Worm (Caenorhabditis elegans) whole organism, L4 larva: ENCODE data around the gene F13D11.3.

Source experiments
- F26F4.8 ChIP-seq: fragments of 200-800 bp; sonication (Bioruptor generic); conservative IDR thresholded peaks from 2 replicates; pipeline ENCODE4 v1.3.6; 2022; ENCODE audit warnings: missing genetic modification characterization, missing compliant biosample characterization
- F44E2.7 ChIP-seq: fragments of 200-800 bp; sonication (Bioruptor generic); IDR thresholded peaks from 2 replicates; pipeline ENCODE4 v2.1.2; 2022; ENCODE audit warnings: missing genetic modification characterization, missing compliant biosample characterization
- F49E8.2 ChIP-seq: sonication (generic microtip); optimal IDR thresholded peaks from 2 replicates; lab custom pipeline; 2016; ENCODE audit warnings: missing compliant biosample characterization, mild to moderate bottlenecking, missing genetic modification characterization, borderline replicate concordance
- R02D3.7 ChIP-seq: fragments of 150-350 bp; sonication (generic microtip); optimal IDR thresholded peaks from 3 replicates; lab custom pipeline; 2014; ENCODE audit warnings: missing biosample characterization, missing genetic modification characterization
- T26A8.4 ChIP-seq: fragments of 200-800 bp; sonication (Bioruptor generic); IDR thresholded peaks from 2 replicates; pipeline ENCODE4 v1.3.6; 2022; ENCODE audit warnings: missing genetic modification characterization, missing compliant biosample characterization
- Y5F2A.4 ChIP-seq: fragments of 200-800 bp; sonication (Bioruptor generic); optimal IDR thresholded peaks from 2 replicates; lab custom pipeline; 2018; ENCODE audit warnings: mild to moderate bottlenecking, missing genetic modification characterization, missing compliant biosample characterization
- Y75B8A.6 ChIP-seq: fragments of 200-800 bp; sonication (Bioruptor generic); IDR thresholded peaks from 2 replicates; pipeline ENCODE4 v1.3.6; 2022; ENCODE audit warnings: missing genetic modification reagents, missing genetic modification characterization, missing compliant biosample characterization
- aha-1 ChIP-seq: fragments of 150-350 bp; peaks from one replicate; lab custom pipeline; 2014; ENCODE audit warnings: missing biosample characterization, missing genetic modification characterization
- attf-4 ChIP-seq: sonication (generic microtip); optimal IDR thresholded peaks from 3 replicates; lab custom pipeline; 2017; ENCODE audit warnings: missing biosample characterization, missing genetic modification characterization
- ceh-28 ChIP-seq: fragments of 150-350 bp; optimal IDR thresholded peaks from 2 replicates; lab custom pipeline; 2014; ENCODE audit warnings: missing biosample characterization, missing genetic modification reagents, missing genetic modification characterization
- ceh-82 ChIP-seq: sonication (generic microtip); optimal IDR thresholded peaks from 2 replicates; lab custom pipeline; 2017; ENCODE audit warnings: missing biosample characterization, missing genetic modification characterization
- cey-2 ChIP-seq: sonication (generic microtip); optimal IDR thresholded peaks from 3 replicates; lab custom pipeline; 2017; ENCODE audit warnings: missing genetic modification characterization, mild to moderate bottlenecking, missing compliant biosample characterization, antibody characterized with exemption, borderline replicate concordance; ENCODE audit not compliant: insufficient read depth
- ctbp-1 ChIP-seq: fragments of 200-800 bp; sonication (Bioruptor generic); IDR thresholded peaks from 2 replicates; pipeline ENCODE4 v1.3.6; 2022; ENCODE audit warnings: missing genetic modification reagents, missing genetic modification characterization, missing compliant biosample characterization
- daf-12 ChIP-seq: fragments of 150-350 bp; optimal IDR thresholded peaks from 2 replicates; lab custom pipeline; 2014; ENCODE audit warnings: missing biosample characterization, missing genetic modification reagents, missing genetic modification characterization
- daf-16 ChIP-seq, 3 experiments: sonication (generic microtip); optimal IDR thresholded peaks; 2 replicates each; lab custom pipeline; 2016 to 2017; ENCODE audit warnings: missing genetic modification characterization in 3 of 3, missing genetic modification reagents in 3 of 3, mild to moderate bottlenecking in 2 of 3, missing compliant biosample characterization in 2 of 3, missing biosample characterization in 1 of 3, moderate library complexity in 1 of 3
- daf-19 ChIP-seq: fragments of 200-800 bp; sonication (Bioruptor generic); conservative IDR thresholded peaks from 2 replicates; pipeline ENCODE4 v1.3.6; 2022; ENCODE audit warnings: missing genetic modification characterization, missing compliant biosample characterization
- dmd-6 ChIP-seq: fragments of 200-800 bp; sonication (Bioruptor generic); IDR thresholded peaks from 2 replicates; pipeline ENCODE4 v1.3.6; 2022; ENCODE audit warnings: missing genetic modification reagents, missing genetic modification characterization, missing compliant biosample characterization
- dve-1 ChIP-seq: sonication (generic microtip); optimal IDR thresholded peaks from 2 replicates; lab custom pipeline; 2017; ENCODE audit warnings: antibody characterized with exemption, mild to moderate bottlenecking, missing genetic modification characterization, missing compliant biosample characterization; ENCODE audit not compliant: insufficient read depth
- egl-43 ChIP-seq: fragments of 200-800 bp; sonication (Bioruptor generic); IDR thresholded peaks from 2 replicates; pipeline ENCODE4 v1.3.6; 2022; ENCODE audit warnings: missing genetic modification reagents, missing genetic modification characterization, missing compliant biosample characterization
- fos-1 ChIP-seq: fragments of 150-350 bp; optimal IDR thresholded peaks from 2 replicates; lab custom pipeline; 2014; ENCODE audit warnings: missing biosample characterization, missing genetic modification characterization
- gei-8 ChIP-seq: fragments of 200-800 bp; sonication (Bioruptor generic); optimal IDR thresholded peaks from 2 replicates; lab custom pipeline; 2018; ENCODE audit warnings: mild to moderate bottlenecking, missing genetic modification characterization, missing compliant biosample characterization
- hlh-11 ChIP-seq: fragments of 200-800 bp; sonication (Bioruptor generic); optimal IDR thresholded peaks from 2 replicates; lab custom pipeline; 2018; ENCODE audit warnings: mild to moderate bottlenecking, missing genetic modification characterization, missing compliant biosample characterization
- hmg-1.1 ChIP-seq: fragments of 200-800 bp; sonication (Bioruptor generic); IDR thresholded peaks from 2 replicates; pipeline ENCODE4 v1.3.6; 2022; ENCODE audit warnings: missing genetic modification reagents, missing genetic modification characterization, missing compliant biosample characterization
- jun-1 ChIP-seq: fragments of 150-350 bp; optimal IDR thresholded peaks from 2 replicates; lab custom pipeline; 2014; ENCODE audit warnings: missing biosample characterization, missing genetic modification reagents, missing genetic modification characterization
- lin-29 ChIP-seq: fragments of 200-800 bp; sonication (Bioruptor generic); IDR thresholded peaks from 2 replicates; pipeline ENCODE4 v1.3.6; 2022; ENCODE audit warnings: missing genetic modification reagents, missing genetic modification characterization, missing compliant biosample characterization
- lin-39 ChIP-seq: fragments of 150-350 bp; optimal IDR thresholded peaks from 2 replicates; lab custom pipeline; 2014; ENCODE audit warnings: missing biosample characterization, missing genetic modification reagents, missing genetic modification characterization
- madf-9 ChIP-seq: fragments of 200-800 bp; sonication (Bioruptor generic); conservative IDR thresholded peaks from 2 replicates; pipeline ENCODE4 v1.3.6; 2022; ENCODE audit warnings: missing genetic modification reagents, missing genetic modification characterization, missing compliant biosample characterization
- nhr-10 ChIP-seq: fragments of 150-350 bp; optimal IDR thresholded peaks from 2 replicates; lab custom pipeline; 2014; ENCODE audit warnings: missing biosample characterization, missing genetic modification characterization
- nhr-237 ChIP-seq: sonication (generic microtip); optimal IDR thresholded peaks from 2 replicates; lab custom pipeline; 2017; ENCODE audit warnings: missing biosample characterization, missing genetic modification characterization
- nhr-25 ChIP-seq: sonication (generic microtip); optimal IDR thresholded peaks from 2 replicates; lab custom pipeline; 2017; ENCODE audit warnings: missing genetic modification characterization, mild to moderate bottlenecking, missing compliant biosample characterization, antibody characterized with exemption, moderate library complexity, borderline replicate concordance; ENCODE audit not compliant: insufficient read depth
- nhr-28 ChIP-seq: fragments of 150-350 bp; optimal IDR thresholded peaks from 2 replicates; lab custom pipeline; 2014; ENCODE audit warnings: missing biosample characterization, missing genetic modification characterization
- nhr-41 ChIP-seq: fragments of 200-800 bp; sonication (Bioruptor generic); IDR thresholded peaks from 2 replicates; pipeline ENCODE4 v1.3.6; 2022; ENCODE audit warnings: missing genetic modification reagents, missing genetic modification characterization, missing compliant biosample characterization
- nhr-42 ChIP-seq: fragments of 200-800 bp; sonication (Bioruptor generic); IDR thresholded peaks from 2 replicates; pipeline ENCODE4 v1.3.6; 2022; ENCODE audit warnings: missing genetic modification characterization, missing compliant biosample characterization
- nhr-77 ChIP-seq: fragments of 150-350 bp; optimal IDR thresholded peaks from 2 replicates; lab custom pipeline; 2014; ENCODE audit warnings: missing biosample characterization, missing genetic modification characterization
- pha-4 ChIP-seq, 2 experiments: fragments of 150-350 bp in 1 of 2; fragments of 200-800 bp in 1 of 2; sonication (Bioruptor generic) in 1 of 2; IDR thresholded peaks in 1 of 2; optimal IDR thresholded peaks in 1 of 2; 2 replicates each; pipeline versions ENCODE4 v1.3.6 to Lab custom; 2014 to 2022; ENCODE audit warnings: missing genetic modification characterization in 2 of 2, missing genetic modification reagents in 2 of 2, missing biosample characterization in 1 of 2, missing compliant biosample characterization in 1 of 2
- rbr-2 ChIP-seq: sonication (generic microtip); optimal IDR thresholded peaks from 2 replicates; lab custom pipeline; 2016; ENCODE audit warnings: missing genotype, missing genetic modification characterization, missing compliant biosample characterization
- sdz-12 ChIP-seq: fragments of 200-800 bp; sonication (Bioruptor generic); optimal IDR thresholded peaks from 2 replicates; lab custom pipeline; 2018; ENCODE audit warnings: mild to moderate bottlenecking, missing genetic modification characterization, missing compliant biosample characterization
- snpc-4 ChIP-seq: fragments of 150-350 bp; optimal IDR thresholded peaks from 2 replicates; lab custom pipeline; 2014; ENCODE audit warnings: missing biosample characterization, missing genetic modification characterization
- unc-130 ChIP-seq: sonication (generic microtip); optimal IDR thresholded peaks from 2 replicates; lab custom pipeline; 2016; ENCODE audit warnings: missing genetic modification reagents, missing genetic modification characterization, missing compliant biosample characterization
- unc-39 ChIP-seq: sonication (generic microtip); optimal IDR thresholded peaks from 2 replicates; lab custom pipeline; 2017; ENCODE audit warnings: missing biosample characterization, missing genetic modification characterization
- unc-62 ChIP-seq, 3 experiments: fragments of 150-350 bp in 1 of 3; sonication (generic microtip); optimal IDR thresholded peaks in 2 of 3; peaks in 1 of 3; 1 replicate in 1 of 3; 2 replicates in 2 of 3; lab custom pipeline; 2014 to 2017; ENCODE audit warnings: missing biosample characterization in 3 of 3, missing genetic modification characterization in 3 of 3, missing genetic modification reagents in 3 of 3, missing genotype in 1 of 3
- zag-1 ChIP-seq: fragments of 150-350 bp; optimal IDR thresholded peaks from 2 replicates; lab custom pipeline; 2014; ENCODE audit warnings: missing biosample characterization, missing genetic modification characterization
- zfp-3 ChIP-seq: fragments of 200-800 bp; sonication (Bioruptor generic); conservative IDR thresholded peaks from 2 replicates; pipeline ENCODE4 v1.3.6; 2022; ENCODE audit warnings: missing genetic modification reagents, missing genetic modification characterization, missing compliant biosample characterization
- zip-11 ChIP-seq: fragments of 200-800 bp; sonication (Bioruptor generic); IDR thresholded peaks from 2 replicates; pipeline ENCODE4 v1.3.6; 2022; ENCODE audit warnings: missing genetic modification characterization, missing compliant biosample characterization
- zip-2 ChIP-seq: fragments of 150-350 bp; optimal IDR thresholded peaks from 2 replicates; lab custom pipeline; 2014; ENCODE audit warnings: missing biosample characterization, missing genetic modification characterization

F13D11.3 gene

DNA sequence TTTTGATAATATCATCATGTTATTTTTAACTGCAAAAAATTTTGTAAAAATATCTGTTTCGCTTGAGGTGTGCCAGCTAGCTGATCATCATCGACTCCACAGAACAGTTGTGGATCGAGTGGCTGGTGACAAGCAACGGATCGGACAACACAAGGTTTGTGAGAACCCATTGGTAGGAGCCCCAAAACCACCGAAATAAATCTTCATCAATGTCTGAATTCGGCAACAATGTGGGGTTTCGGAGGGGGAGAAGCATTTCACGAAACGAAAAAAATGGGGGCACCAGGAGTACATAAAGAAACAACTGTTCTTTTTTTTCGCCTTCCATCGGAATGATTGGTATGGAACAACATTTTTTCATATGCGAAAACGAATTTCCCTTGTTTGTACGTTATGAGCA lies 9.6 kb upstream of the F13D11.3 start:
- TF ChIP-seq F26F4.8 (GFP tag; lab: Robert Waterston, UW) (no peak), rbr-2 (tag; lab: Kevin White, UChicago) (no peak), daf-19 (GFP tag; lab: Robert Waterston, UW) (0 out of 2 replicates have a peak, but pooled peaks have one; percentile 27), F44E2.7 (no peak), nhr-25 (tag; lab: Kevin White, UChicago) (no peak), hlh-11 (tag; lab: Kevin White, UChicago) (peak; percentile 44), T26A8.4 (GFP tag; lab: Robert Waterston, UW) (no peak), nhr-77 (tag; lab: Kevin White, UChicago) (no peak), attf-4 (tag; lab: Kevin White, UChicago) (no peak), zip-11 (GFP tag; lab: Robert Waterston, UW) (no peak), fos-1 (tag; lab: Kevin White, UChicago) (no peak), unc-62 (GFP tag; optimal IDR thresholded peaks at IDR 0.05 in 1 of 2; lab: Kevin White, UChicago) (peak in 1 of 2 experiments; percentile 11), unc-62 (tag; optimal IDR thresholded peaks at IDR 0.05; lab: Kevin White, UChicago) (no peak), nhr-237 (no peak), egl-43 (GFP tag; lab: Robert Waterston, UW) (no peak), nhr-42 (no peak), lin-39 (tag; lab: Kevin White, UChicago) (no peak), daf-16 (GFP tag; optimal IDR thresholded peaks at IDR 0.05; lab: Kevin White, UChicago) (peak in 1 of 2 experiments; percentile 88), daf-16 (tag; optimal IDR thresholded peaks at IDR 0.05; lab: Kevin White, UChicago) (no peak), unc-130 (GFP tag; lab: Kevin White, UChicago) (no peak), zfp-3 (GFP tag; lab: Robert Waterston, UW) (no peak)

DNA sequence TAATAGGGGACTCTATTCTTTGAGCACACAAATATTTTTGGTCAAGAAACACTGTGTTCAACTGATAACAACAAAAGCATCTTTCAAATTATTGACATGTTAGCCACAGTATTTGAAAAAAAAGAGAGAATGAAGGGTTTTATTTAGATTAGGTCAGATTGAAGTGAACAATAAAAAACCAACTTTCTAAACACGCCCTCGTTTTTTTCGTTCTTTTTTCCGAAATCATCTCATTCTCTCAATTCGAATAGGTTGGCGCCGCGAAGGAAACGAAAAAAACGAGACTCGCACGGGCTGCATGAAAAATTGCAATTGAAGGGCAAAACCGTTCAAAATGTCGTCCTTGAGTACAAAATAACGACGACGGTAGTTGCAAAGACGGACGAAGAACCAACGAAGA lies 8.6 kb upstream of the F13D11.3 start:
- TF ChIP-seq daf-12 (no peak), daf-16 (GFP tag; optimal IDR thresholded peaks at IDR 0.05; lab: Kevin White, UChicago) (no peak), daf-16 (tag; optimal IDR thresholded peaks at IDR 0.05; lab: Kevin White, UChicago) (peak; percentile 63), hlh-11 (tag; lab: Kevin White, UChicago) (peak; percentile 22), cey-2 (tag; lab: Kevin White, UChicago) (no peak), ceh-82 (no peak), hmg-1.1 (GFP tag; lab: Robert Waterston, UW) (no peak), dve-1 (tag; lab: Kevin White, UChicago) (peak; percentile 20), nhr-28 (tag; lab: Kevin White, UChicago) (peak; percentile 39), dmd-6 (GFP tag; lab: Robert Waterston, UW) (peak; percentile 67), nhr-25 (tag; lab: Kevin White, UChicago) (peak; percentile 8), lin-29 (no peak), nhr-10 (tag; lab: Kevin White, UChicago) (no peak)

DNA sequence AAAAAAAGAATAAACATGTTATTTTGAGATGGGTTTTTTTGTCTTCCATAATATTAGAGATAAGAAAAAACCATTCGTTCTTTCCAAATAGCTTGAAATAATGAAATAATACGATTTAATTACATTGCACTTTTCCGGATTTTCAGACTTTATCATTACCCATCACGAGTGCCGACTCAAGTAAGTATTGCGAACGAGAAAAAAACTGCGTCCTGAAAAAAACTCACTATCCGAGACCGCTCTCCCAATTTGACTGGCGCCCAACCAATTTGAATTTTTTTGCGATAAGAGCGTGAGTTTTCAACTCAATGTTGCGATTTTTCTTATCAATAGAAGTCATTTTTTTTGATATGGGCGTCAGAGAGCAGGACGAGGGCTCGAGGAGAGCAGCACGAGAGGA lies 7.3 kb upstream of the F13D11.3 start:
- TF ChIP-seq aha-1 (tag; lab: Kevin White, UChicago) (no peak), sdz-12 (GFP tag; lab: Kevin White, UChicago) (no peak), nhr-41 (GFP tag; lab: Robert Waterston, UW) (0 out of 2 replicates have a peak, but pooled peaks have one; percentile 30), gei-8 (GFP tag; lab: Kevin White, UChicago) (no peak), madf-9 (GFP tag; lab: Robert Waterston, UW) (no peak), nhr-42 (no peak), F44E2.7 (no peak), unc-39 (tag; lab: Kevin White, UChicago) (no peak), hmg-1.1 (GFP tag; lab: Robert Waterston, UW) (no peak), Y5F2A.4 (GFP tag; lab: Kevin White, UChicago) (no peak), rbr-2 (tag; lab: Kevin White, UChicago) (no peak), ctbp-1 (GFP tag; lab: Robert Waterston, UW) (no peak), F49E8.2 (no peak), snpc-4 (no peak), Y75B8A.6 (GFP tag; lab: Robert Waterston, UW) (no peak), zag-1 (tag; lab: Kevin White, UChicago) (no peak), pha-4 (GFP tag; IDR thresholded peaks at IDR 0.05; lab: Robert Waterston, UW) (0 out of 2 replicates have a peak, but pooled peaks have one; percentile 30), pha-4 (tag; optimal IDR thresholded peaks at IDR 0.05; lab: Kevin White, UChicago) (no peak), dmd-6 (GFP tag; lab: Robert Waterston, UW) (peak; percentile 84), ceh-28 (tag; lab: Kevin White, UChicago) (no peak), zip-2 (tag; lab: Kevin White, UChicago) (no peak), zfp-3 (GFP tag; lab: Robert Waterston, UW) (no peak), R02D3.7 (no peak), jun-1 (tag; lab: Kevin White, UChicago) (no peak), daf-19 (GFP tag; lab: Robert Waterston, UW) (no peak)
